Fruit fly (Drosophila melanogaster) Kc167 (cell line): ENCODE results near the gene CG7332.

Experiments used
- Myc ChIP-seq: fragments of >200 bp; optimal IDR thresholded peaks from 2 replicates; lab custom pipeline; 2017; ENCODE audit warnings: missing external identifiers
- Sin3A ChIP-seq: fragments of >200 bp; optimal IDR thresholded peaks from 2 replicates; lab custom pipeline; 2018; ENCODE audit warnings: missing external identifiers
- psq ChIP-seq: fragments of >200 bp; optimal IDR thresholded peaks from 2 replicates; lab custom pipeline; 2017; ENCODE audit warnings: missing external identifiers
- ttk ChIP-seq: sonication (Bioruptor generic); optimal IDR thresholded peaks from 2 replicates; lab custom pipeline; 2017; ENCODE audit warnings: missing external identifiers

DNA sequence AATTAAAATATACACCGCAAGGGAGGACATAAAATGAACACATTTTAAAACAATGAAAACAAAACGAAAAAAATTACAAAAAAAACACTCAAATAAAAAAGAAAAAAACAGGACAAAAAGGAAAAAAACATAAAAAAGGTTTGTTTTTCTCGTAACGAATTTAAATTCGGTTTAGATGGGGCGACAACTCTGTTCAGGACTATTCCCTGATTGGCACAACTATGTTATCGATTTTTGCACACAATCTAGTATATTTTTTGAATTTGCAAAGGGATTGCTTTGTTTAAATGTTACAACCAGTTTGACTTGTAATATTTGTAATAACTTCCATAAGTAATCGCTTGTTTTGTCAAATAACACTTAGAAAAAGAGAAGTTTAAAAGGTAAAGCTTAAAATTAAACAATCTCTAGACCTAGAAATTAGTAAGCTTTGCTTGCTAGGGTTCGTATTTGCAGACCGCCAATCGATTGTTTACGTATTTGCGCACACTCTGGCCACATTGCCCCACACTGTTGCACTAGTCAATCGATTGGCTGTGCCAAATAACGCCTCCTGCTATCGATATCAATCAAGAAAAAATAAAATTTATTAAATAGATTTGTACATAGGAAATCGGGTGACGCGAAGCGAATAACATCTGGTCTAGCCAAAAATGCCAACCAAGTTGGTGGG is at the start of gene CG7332:
- TF ChIP-seq Myc (lab: Kevin White, UChicago) (no peak), ttk (lab: Kevin White, UChicago) (no peak), psq (lab: Kevin White, UChicago) (no peak), Sin3A (lab: Kevin White, UChicago) (no peak)
